Worm (Caenorhabditis elegans): Measurements from ENCODE around the gene his-37.

ce11 chrV:9509597-9509996 is 37.3 kb upstream of the his-37 start:
- TF ChIP-seq pha-4 (tag; optimal IDR thresholded peaks at IDR 0.05), result no peak
- no peak for TF ChIP-seq aly-2 (tag; optimal IDR thresholded peaks at IDR 0.05)
- TF ChIP-seq pqm-1 (tag; optimal IDR thresholded peaks at IDR 0.05), result no peak
- TF ChIP-seq lin-15B (tag; optimal IDR thresholded peaks at IDR 0.05), result no peak
- no peak for TF ChIP-seq lin-39 (tag; optimal IDR thresholded peaks at IDR 0.05)
- TF ChIP-seq snpc-4 (tag; optimal IDR thresholded peaks at IDR 0.05), result no peak
- TF ChIP-seq ztf-4 (tag; optimal IDR thresholded peaks at IDR 0.05), result no peak
- no peak for TF ChIP-seq nhr-76 (tag; optimal IDR thresholded peaks at IDR 0.05)
- no peak for TF ChIP-seq jun-1 (tag; optimal IDR thresholded peaks at IDR 0.05)
